Worm (Caenorhabditis elegans) whole organism, L3 larva: ENCODE measurements around the gene fbxa-184.

Source experiments
- ZK546.5 ChIP-seq: sonication (generic microtip); optimal IDR thresholded peaks from 2 replicates; lab custom pipeline; 2017; ENCODE audit warnings: missing biosample characterization, missing genetic modification characterization
- aly-2 ChIP-seq: fragments of 150-350 bp; optimal IDR thresholded peaks from 2 replicates; lab custom pipeline; 2014; ENCODE audit warnings: missing biosample characterization, missing genetic modification characterization
- ama-1 ChIP-seq: fragments of 150-350 bp; optimal IDR thresholded peaks from 2 replicates; lab custom pipeline; 2018
- ceh-82 ChIP-seq: fragments of 150-350 bp; optimal IDR thresholded peaks from 2 replicates; lab custom pipeline; 2014; ENCODE audit warnings: missing biosample characterization, missing genetic modification characterization
- egl-27 ChIP-seq: sonication (generic microtip); optimal IDR thresholded peaks from 4 replicates; lab custom pipeline; 2017; ENCODE audit warnings: missing biosample characterization, missing genetic modification reagents, missing genetic modification characterization
- elt-1 ChIP-seq: fragments of 150-350 bp; optimal IDR thresholded peaks from 2 replicates; lab custom pipeline; 2014; ENCODE audit warnings: missing biosample characterization, missing genetic modification characterization
- jun-1 ChIP-seq: fragments of 150-350 bp; optimal IDR thresholded peaks from 2 replicates; lab custom pipeline; 2014; ENCODE audit warnings: missing biosample characterization, missing genetic modification reagents, missing genetic modification characterization
- mdl-1 ChIP-seq: fragments of 150-350 bp; optimal IDR thresholded peaks from 2 replicates; lab custom pipeline; 2014; ENCODE audit warnings: missing biosample characterization, missing genetic modification characterization
- nfya-1 ChIP-seq: sonication (generic microtip); optimal IDR thresholded peaks from 2 replicates; lab custom pipeline; 2017; ENCODE audit warnings: missing genetic modification characterization, mild to moderate bottlenecking, missing compliant biosample characterization, antibody characterized with exemption, moderate library complexity; ENCODE audit not compliant: insufficient read depth
- nhr-12 ChIP-seq: fragments of 150-350 bp; optimal IDR thresholded peaks from 2 replicates; lab custom pipeline; 2014; ENCODE audit warnings: missing biosample characterization, missing genetic modification characterization
- nhr-237 ChIP-seq: fragments of 150-350 bp; optimal IDR thresholded peaks from 2 replicates; lab custom pipeline; 2014; ENCODE audit warnings: missing biosample characterization, missing genetic modification characterization
- nhr-25 ChIP-seq: sonication (generic microtip); optimal IDR thresholded peaks from 2 replicates; lab custom pipeline; 2017; ENCODE audit warnings: missing biosample characterization, missing genetic modification characterization
- unc-62 ChIP-seq: fragments of 150-350 bp; sonication (generic microtip); optimal IDR thresholded peaks from 4 replicates; lab custom pipeline; 2014; ENCODE audit warnings: missing biosample characterization, missing genetic modification reagents, missing genetic modification characterization
- ztf-4 ChIP-seq: fragments of 150-350 bp; optimal IDR thresholded peaks from 2 replicates; lab custom pipeline; 2014; ENCODE audit warnings: missing biosample characterization, missing genetic modification characterization

DNA sequence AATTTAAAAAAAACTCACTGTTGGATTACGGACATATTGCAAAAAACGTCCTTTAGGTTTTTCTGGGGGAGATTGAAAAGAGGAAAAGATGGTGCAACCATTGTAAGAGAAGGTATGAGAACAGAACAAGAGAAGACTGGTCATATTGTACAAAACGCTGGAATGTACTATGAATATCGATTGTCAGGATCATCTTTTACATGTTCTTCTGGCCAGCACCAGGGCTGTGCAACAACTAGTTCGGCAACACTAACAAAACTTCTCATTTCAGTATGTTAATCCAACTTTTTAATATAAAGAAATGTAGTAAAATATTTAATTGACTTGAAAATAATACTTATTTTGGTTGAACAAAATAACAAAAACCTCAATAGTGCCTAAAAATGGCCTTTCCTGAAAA lies 6.7 kb upstream of the fbxa-184 start, which contains the start of gene fbxb-47:
- TF ChIP-seq ztf-4 (tag; lab: Kevin White, UChicago) = no peak
- TF ChIP-seq unc-62 (GFP tag; lab: Kevin White, UChicago) = no peak
- TF ChIP-seq nhr-237 (tag; lab: Kevin White, UChicago) = no peak
- TF ChIP-seq nhr-25 (tag; lab: Kevin White, UChicago) = no peak
- no peak for TF ChIP-seq ama-1 (lab: Kevin White, UChicago)
- TF ChIP-seq aly-2 = no peak
- no peak for TF ChIP-seq egl-27 (tag; lab: Kevin White, UChicago)
- no peak for TF ChIP-seq ZK546.5 (tag; lab: Kevin White, UChicago)
- no peak for TF ChIP-seq elt-1 (tag; lab: Kevin White, UChicago)
- no peak for TF ChIP-seq mdl-1 (tag; lab: Kevin White, UChicago)
- no peak for TF ChIP-seq jun-1 (tag; lab: Kevin White, UChicago)
- TF ChIP-seq nfya-1 = no peak
- no peak for TF ChIP-seq ceh-82 (tag; lab: Kevin White, UChicago)
- no peak for TF ChIP-seq nhr-12 (tag; lab: Kevin White, UChicago)
